Fruit fly (Drosophila melanogaster): Measurements from ENCODE around the gene CG13895.

The CG13895 gene

dm6 chr3L:749199-749538 lies 41.2 kb upstream of the CG13895 start, which contains the start of gene emc (continued):
- TF ChIP-seq Rx (GFP tag; IDR thresholded peaks at IDR 0.05) (no peak), her (GFP tag; optimal IDR thresholded peaks at IDR 0.05) (peak; percentile 82), grau (tag; optimal IDR thresholded peaks at IDR 0.05) (peak; percentile 49), CG17361 (GFP tag; IDR thresholded peaks at IDR 0.05) (no peak), CG18476 (GFP tag; optimal IDR thresholded peaks at IDR 0.05) (no peak), CG10979 (tag; optimal IDR thresholded peaks at IDR 0.05) (no peak), da (GFP tag; optimal IDR thresholded peaks at IDR 0.05) (no peak), Mad (GFP tag; optimal IDR thresholded peaks at IDR 0.05) (peak; percentile 17), Oaz (GFP tag; IDR thresholded peaks at IDR 0.05) (no peak), CG11247 (GFP tag; IDR thresholded peaks at IDR 0.05) (no peak), hth (optimal IDR thresholded peaks at IDR 0.05) (no peak), Antp (GFP tag; optimal IDR thresholded peaks at IDR 0.05) (peak; percentile 45), CG15269 (tag; optimal IDR thresholded peaks at IDR 0.05) (peak; percentile 48), Kr (GFP tag; optimal IDR thresholded peaks at IDR 0.05) (no peak), Dip2 (GFP tag; IDR thresholded peaks at IDR 0.05) (no peak), repo (GFP tag; optimal IDR thresholded peaks at IDR 0.05) (no peak), z (GFP tag; IDR thresholded peaks at IDR 0.05) (peak; percentile 79), zfh2 (GFP tag; optimal IDR thresholded peaks at IDR 0.05) (peak; percentile 1), CG34224 (GFP tag; IDR thresholded peaks at IDR 0.05; ENCODE audit: partially characterized antibody) (peak; percentile 48), zf30C (GFP tag; optimal IDR thresholded peaks at IDR 0.05) (peak; percentile 73), CG14965 (GFP tag; optimal IDR thresholded peaks at IDR 0.05; ENCODE audit: borderline replicate concordance) (no peak), Deaf1 (tag; optimal IDR thresholded peaks at IDR 0.05) (peak; percentile 100), Adf1 (GFP tag; IDR thresholded peaks at IDR 0.05) (peak; percentile 51; the same call in 1 of the 2 replicates), esg (GFP tag; conservative IDR thresholded peaks at IDR 0.05) (no peak), Hr78 (GFP tag; optimal IDR thresholded peaks at IDR 0.05) (no peak), exex (tag; optimal IDR thresholded peaks at IDR 0.05) (peak; percentile 32), CG5953 (GFP tag; IDR thresholded peaks at IDR 0.05) (peak; percentile 53; the same call in 1 of the 2 replicates), Optix (GFP tag; IDR thresholded peaks at IDR 0.05) (peak; percentile 48; the same call in 1 of the 3 replicates), CG18011 (GFP tag; optimal IDR thresholded peaks at IDR 0.05) (no peak), CG4328 (GFP tag; optimal IDR thresholded peaks at IDR 0.05) (peak; percentile 37), yki (optimal IDR thresholded peaks at IDR 0.05) (no peak), E2f2 (GFP tag; IDR thresholded peaks at IDR 0.05) (peak; percentile 44; the same call in 1 of the 2 replicates), Sin3A (optimal IDR thresholded peaks at IDR 0.05) (no peak), Bdp1 (GFP tag; optimal IDR thresholded peaks at IDR 0.05) (peak; percentile 16), Abd-B (GFP tag; optimal IDR thresholded peaks at IDR 0.05) (no peak), PHDP (tag; optimal IDR thresholded peaks at IDR 0.05) (peak; percentile 47), HLHmδ (GFP tag; optimal IDR thresholded peaks at IDR 0.05) (peak; percentile 96), C15 (GFP tag; IDR thresholded peaks at IDR 0.05) (no peak), CG17385 (GFP tag; optimal IDR thresholded peaks at IDR 0.05) (peak; percentile 47), Ada2b (GFP tag; IDR thresholded peaks at IDR 0.05) (no peak), sens (GFP tag) (peak; percentile 90), CG8944 (GFP tag; optimal IDR thresholded peaks at IDR 0.05) (no peak), CG32532 (GFP tag; IDR thresholded peaks at IDR 0.05) (peak; percentile 74), CG11695 (GFP tag; IDR thresholded peaks at IDR 0.05) (peak; percentile 31; the same call in 1 of the 3 replicates), CG7987 (GFP tag; optimal IDR thresholded peaks at IDR 0.05) (peak; percentile 84), CG11723 (GFP tag; optimal IDR thresholded peaks at IDR 0.05) (peak; percentile 36), Ets97D (GFP tag; optimal IDR thresholded peaks at IDR 0.05) (no peak), lov (optimal IDR thresholded peaks at IDR 0.05) (no peak), lov (GFP tag; IDR thresholded peaks at IDR 0.05) (no peak), ewg (GFP tag; optimal IDR thresholded peaks at IDR 0.05) (peak; percentile 10), schlank (tag; optimal IDR thresholded peaks at IDR 0.05) (no peak), cg (GFP tag; optimal IDR thresholded peaks at IDR 0.05) (no peak), CG15011 (GFP tag; optimal IDR thresholded peaks at IDR 0.05) (no peak)

Data from whole organism, embryonic.